Worm (Caenorhabditis elegans): ENCODE measurements around the gene asg-2.

The asg-2 gene

ce11 chrX:6804857-6805256, 36.2 kb upstream of the asg-2 start (continued):
- TF ChIP-seq irx-1 (tag; optimal IDR thresholded peaks at IDR 0.05): peak; percentile 17
- TF ChIP-seq egl-27 (tag; optimal IDR thresholded peaks at IDR 0.05): no peak
- peak; percentile 58 for TF ChIP-seq grh-1 (GFP tag; IDR thresholded peaks at IDR 0.05)
- peak; percentile 83 for TF ChIP-seq skn-1 (tag; optimal IDR thresholded peaks at IDR 0.05)
- no peak for TF ChIP-seq C34B4.2 (tag; optimal IDR thresholded peaks at IDR 0.05)
- no peak for TF ChIP-seq sup-37 (GFP tag; optimal IDR thresholded peaks at IDR 0.05)
- TF ChIP-seq hlh-17 (GFP tag; optimal IDR thresholded peaks at IDR 0.05; ENCODE audit: borderline replicate concordance): no peak
- no peak for TF ChIP-seq fkh-10 (GFP tag; optimal IDR thresholded peaks at IDR 0.05)
- peak; percentile 32; the same call in 1 of the 2 replicates for TF ChIP-seq isw-1 (GFP tag; IDR thresholded peaks at IDR 0.05)
- peak; percentile 92 to 94 (median 92) for TF ChIP-seq dpl-1 (GFP tag; optimal IDR thresholded peaks at IDR 0.05)
- peak; percentile 56 to 94 for TF ChIP-seq efl-1 (optimal IDR thresholded peaks at IDR 0.05)
- peak; percentile 94 to 99 for TF ChIP-seq efl-1 (GFP tag; optimal IDR thresholded peaks at IDR 0.05 in 1 of 2)
- no peak for TF ChIP-seq ztf-11 (tag; optimal IDR thresholded peaks at IDR 0.05)
- no peak for TF ChIP-seq fos-1 (tag; optimal IDR thresholded peaks at IDR 0.05)
- TF ChIP-seq unc-130 (tag; optimal IDR thresholded peaks at IDR 0.05): peak; percentile 14
- no peak for TF ChIP-seq unc-98 (GFP tag; IDR thresholded peaks at IDR 0.05)
- peak; percentile 10 for TF ChIP-seq dsc-1 (tag; optimal IDR thresholded peaks at IDR 0.05)
- TF ChIP-seq unc-86 (tag; optimal IDR thresholded peaks at IDR 0.05): peak; percentile 41
- TF ChIP-seq C04F5.9 (tag; optimal IDR thresholded peaks at IDR 0.05): no peak
- no peak for TF ChIP-seq unc-30 (tag; optimal IDR thresholded peaks at IDR 0.05)
- TF ChIP-seq mef-2 (tag; optimal IDR thresholded peaks at IDR 0.05): no peak
- no peak for TF ChIP-seq ets-5 (GFP tag; IDR thresholded peaks at IDR 0.05)
- TF ChIP-seq ceh-90 (tag; optimal IDR thresholded peaks at IDR 0.05): no peak
- TF ChIP-seq lin-14 (GFP tag; optimal IDR thresholded peaks at IDR 0.05): peak; percentile 72
- TF ChIP-seq nhr-47 (tag; optimal IDR thresholded peaks at IDR 0.05): peak; percentile 59
- peak; percentile 61 for TF ChIP-seq rnt-1 (tag; optimal IDR thresholded peaks at IDR 0.05)
- peak; percentile 56 for TF ChIP-seq mep-1 (tag; optimal IDR thresholded peaks at IDR 0.05)
- TF ChIP-seq elt-2 (tag; optimal IDR thresholded peaks at IDR 0.05): peak; percentile 75
- peak; percentile 94 to 96 for TF ChIP-seq lin-35 (GFP tag; optimal IDR thresholded peaks at IDR 0.05)
- peak; percentile 50 for TF ChIP-seq tbx-2 (tag; optimal IDR thresholded peaks at IDR 0.05)
- peak; percentile 10 for TF ChIP-seq nhr-77 (tag; optimal IDR thresholded peaks at IDR 0.05)
- peak; percentile 42 for TF ChIP-seq lin-13 (GFP tag; optimal IDR thresholded peaks at IDR 0.05)
- TF ChIP-seq zag-1 (tag; optimal IDR thresholded peaks at IDR 0.05): no peak
- TF ChIP-seq ceh-88 (GFP tag; IDR thresholded peaks at IDR 0.05): no peak
- TF ChIP-seq nhr-90 (tag; optimal IDR thresholded peaks at IDR 0.05; ENCODE audit: poor library complexity): peak; percentile 53
- TF ChIP-seq nhr-20 (tag; optimal IDR thresholded peaks at IDR 0.05): peak; percentile 67
- TF ChIP-seq egl-13 (tag; optimal IDR thresholded peaks at IDR 0.05): no peak
- TF ChIP-seq C16A3.4 (tag; optimal IDR thresholded peaks at IDR 0.05): peak; percentile 49
- TF ChIP-seq tlp-1 (tag; optimal IDR thresholded peaks at IDR 0.05): no peak
- TF ChIP-seq nhr-76 (tag; optimal IDR thresholded peaks at IDR 0.05): no peak
- TF ChIP-seq nhr-71 (tag; optimal IDR thresholded peaks at IDR 0.05): peak; percentile 83
- TF ChIP-seq lsy-2 (tag; optimal IDR thresholded peaks at IDR 0.05): peak; percentile 47 to 72
- TF ChIP-seq lin-39 (tag; optimal IDR thresholded peaks at IDR 0.05): peak; percentile 46
- peak; percentile 72 for TF ChIP-seq xbp-1 (tag; optimal IDR thresholded peaks at IDR 0.05)
- TF ChIP-seq ceh-63 (GFP tag; optimal IDR thresholded peaks at IDR 0.05): no peak
- no peak for TF ChIP-seq ztf-4 (tag; optimal IDR thresholded peaks at IDR 0.05)
- TF ChIP-seq aha-1 (tag; optimal IDR thresholded peaks at IDR 0.05): no peak
- peak; percentile 39 for TF ChIP-seq lir-3 (tag; optimal IDR thresholded peaks at IDR 0.05; ENCODE audit: poor library complexity)
